Fruit fly (Drosophila melanogaster) whole organism, embryonic: ENCODE measurements around the gene nompC.

Source experiments
- ATbp ChIP-seq: fragments of 200-800 bp; sonication (Bioruptor generic); optimal IDR thresholded peaks from 2 replicates; lab custom pipeline; 2017; ENCODE audit warnings: missing biosample characterization, mild to moderate bottlenecking, missing genetic modification characterization, missing genetic modification reagents
- CG10267 ChIP-seq: fragments of 200-800 bp; sonication (Bioruptor generic); optimal IDR thresholded peaks from 2 replicates; lab custom pipeline; 2018; ENCODE audit warnings: missing biosample characterization, mild to moderate bottlenecking, missing genetic modification characterization, moderate library complexity
- CG10366 ChIP-seq: fragments of 200-800 bp; sonication (Bioruptor generic); IDR thresholded peaks from 2 replicates; pipeline ENCODE4 v1.3.6; 2022; ENCODE audit warnings: missing biosample characterization, missing genetic modification characterization
- CG13624 ChIP-seq: fragments of 200-800 bp; sonication (Bioruptor generic); optimal IDR thresholded peaks from 2 replicates; lab custom pipeline; 2016; ENCODE audit warnings: missing biosample characterization, missing genetic modification characterization
- CG14014 ChIP-seq: fragments of 200-800 bp; sonication (Bioruptor generic); IDR thresholded peaks from 2 replicates; pipeline ENCODE4 v1.3.6; 2022; ENCODE audit warnings: missing biosample characterization, missing genetic modification characterization
- CG15601 ChIP-seq: fragments of 200-800 bp; sonication (Bioruptor generic); optimal IDR thresholded peaks from 3 replicates; lab custom pipeline; 2019; ENCODE audit warnings: missing biosample characterization, mild to moderate bottlenecking, missing genetic modification characterization, moderate library complexity
- CG18011 ChIP-seq: fragments of 200-800 bp; sonication (Bioruptor generic); optimal IDR thresholded peaks from 2 replicates; lab custom pipeline; 2017; ENCODE audit warnings: missing biosample characterization, missing genetic modification characterization, mild to moderate bottlenecking, moderate library complexity, missing genotype
- CG2116 ChIP-seq: fragments of 200-800 bp; sonication (Bioruptor generic); optimal IDR thresholded peaks from 3 replicates; lab custom pipeline; 2018; ENCODE audit warnings: missing biosample characterization, mild to moderate bottlenecking, missing genetic modification characterization
- CG30431 ChIP-seq: fragments of 200-800 bp; sonication (Bioruptor generic); optimal IDR thresholded peaks from 2 replicates; lab custom pipeline; 2017; ENCODE audit warnings: missing biosample characterization, missing genetic modification characterization
- CG34224 ChIP-seq: fragments of 200-800 bp; sonication (Bioruptor generic); IDR thresholded peaks from 3 replicates; pipeline ENCODE4 v1.3.6; 2022; ENCODE audit warnings: missing biosample characterization, missing genetic modification characterization; ENCODE audit not compliant: partially characterized antibody
- CG34376 ChIP-seq: fragments of 200-800 bp; sonication (Bioruptor generic); optimal IDR thresholded peaks from 2 replicates; lab custom pipeline; 2018; ENCODE audit warnings: missing biosample characterization, mild to moderate bottlenecking, missing genetic modification characterization
- CG5953 ChIP-seq: fragments of 200-800 bp; sonication (Bioruptor generic); IDR thresholded peaks from 2 replicates; pipeline ENCODE4 v1.3.6; 2022; ENCODE audit warnings: missing biosample characterization, missing genetic modification characterization
- CG6175 ChIP-seq: fragments of 200-800 bp; sonication (Bioruptor generic); IDR thresholded peaks from 3 replicates; pipeline ENCODE4 v1.3.6; 2022; ENCODE audit warnings: missing biosample characterization, missing genetic modification characterization
- CG7786 ChIP-seq: fragments of 200-800 bp; sonication (Bioruptor generic); optimal IDR thresholded peaks from 2 replicates; lab custom pipeline; 2016; ENCODE audit warnings: missing biosample characterization, missing genetic modification characterization
- CG8478 ChIP-seq: fragments of >200 bp; optimal IDR thresholded peaks from 2 replicates; lab custom pipeline; 2018
- CG8944 ChIP-seq: fragments of 200-800 bp; sonication (Bioruptor generic); optimal IDR thresholded peaks from 3 replicates; lab custom pipeline; 2016; ENCODE audit warnings: missing biosample characterization, missing genetic modification characterization
- CG9609 ChIP-seq: fragments of 200-800 bp; sonication (Bioruptor generic); optimal IDR thresholded peaks from 3 replicates; lab custom pipeline; 2016; ENCODE audit warnings: missing biosample characterization, missing genetic modification characterization
- CG9876 ChIP-seq: fragments of 200-800 bp; sonication (Bioruptor generic); optimal IDR thresholded peaks from 2 replicates; lab custom pipeline; 2016; ENCODE audit warnings: missing biosample characterization, missing genetic modification characterization
- CG9932 ChIP-seq: fragments of 200-800 bp; sonication (Bioruptor generic); IDR thresholded peaks from 2 replicates; pipeline ENCODE4 v1.3.6; 2022; ENCODE audit warnings: missing biosample characterization, missing genetic modification characterization
- Chrac-16 ChIP-seq: fragments of 200-800 bp; sonication (Bioruptor generic); optimal IDR thresholded peaks from 3 replicates; lab custom pipeline; 2016; ENCODE audit warnings: missing biosample characterization, missing genetic modification characterization
- Doc3 ChIP-seq: fragments of 200-800 bp; sonication (Bioruptor generic); IDR thresholded peaks from 3 replicates; pipeline ENCODE4 v1.3.6; 2022; ENCODE audit warnings: missing biosample characterization, missing genetic modification characterization; ENCODE audit not compliant: partially characterized antibody
- Eip74EF ChIP-seq, 2 experiments: fragments of 200-800 bp in 1 of 2; fragments of >200 bp in 1 of 2; sonication (Bioruptor generic) in 1 of 2; optimal IDR thresholded peaks; 2 replicates each; lab custom pipeline; 2017 to 2019; ENCODE audit warnings: missing biosample characterization in 2 of 2, missing genetic modification characterization in 2 of 2, mild to moderate bottlenecking in 1 of 2, moderate library complexity in 1 of 2
- HLH54F ChIP-seq: fragments of 200-800 bp; sonication (Bioruptor generic); optimal IDR thresholded peaks from 3 replicates; lab custom pipeline; 2016; ENCODE audit warnings: missing biosample characterization, missing genetic modification characterization
- MTF-1 ChIP-seq: fragments of 200-800 bp; sonication (Bioruptor generic); optimal IDR thresholded peaks from 2 replicates; lab custom pipeline; 2018; ENCODE audit warnings: missing biosample characterization, mild to moderate bottlenecking, missing genetic modification characterization, borderline replicate concordance
- NK7.1 ChIP-seq: fragments of 200-800 bp; sonication (Bioruptor generic); optimal IDR thresholded peaks from 3 replicates; lab custom pipeline; 2016; ENCODE audit warnings: missing biosample characterization, missing genetic modification characterization
- Neu2 ChIP-seq: fragments of 200-800 bp; sonication (Bioruptor generic); optimal IDR thresholded peaks from 3 replicates; lab custom pipeline; 2016; ENCODE audit warnings: missing biosample characterization, missing genetic modification characterization, borderline replicate concordance
- Nf-YA ChIP-seq: fragments of 200-800 bp; sonication (Bioruptor generic); IDR thresholded peaks from 2 replicates; pipeline ENCODE4 v1.3.6; 2022; ENCODE audit warnings: missing biosample characterization, missing genetic modification characterization
- Poxn ChIP-seq: fragments of 200-800 bp; sonication (Bioruptor generic); IDR thresholded peaks from 2 replicates; pipeline ENCODE4 v1.3.6; 2022; ENCODE audit warnings: missing biosample characterization, missing genetic modification characterization
- Taf1 ChIP-seq: fragments of 200-800 bp; sonication (Bioruptor generic); IDR thresholded peaks from 2 replicates; pipeline ENCODE4 v1.3.6; 2022; ENCODE audit warnings: missing biosample characterization, missing genetic modification characterization
- bab2 ChIP-seq: fragments of 200-800 bp; sonication (Bioruptor generic); optimal IDR thresholded peaks from 2 replicates; lab custom pipeline; 2016; ENCODE audit warnings: missing biosample characterization, missing genetic modification characterization
- caup ChIP-seq: fragments of 200-800 bp; sonication (Bioruptor generic); optimal IDR thresholded peaks from 3 replicates; lab custom pipeline; 2017; ENCODE audit warnings: missing biosample characterization, mild to moderate bottlenecking, missing genetic modification characterization, moderate library complexity; ENCODE audit not compliant: severe bottlenecking
- crp ChIP-seq, 2 experiments: fragments of 200-800 bp; sonication (Bioruptor generic); optimal IDR thresholded peaks; 2 replicates in 1 of 2; 3 replicates in 1 of 2; lab custom pipeline; 2017; ENCODE audit warnings: missing biosample characterization in 2 of 2, missing genetic modification characterization in 2 of 2, mild to moderate bottlenecking in 1 of 2, moderate library complexity in 1 of 2
- cwo ChIP-seq: fragments of 200-800 bp; sonication (Bioruptor generic); optimal IDR thresholded peaks from 3 replicates; lab custom pipeline; 2017; ENCODE audit warnings: missing biosample characterization, missing genetic modification characterization, mild to moderate bottlenecking, moderate library complexity, missing genetic modification reagents
- ewg ChIP-seq: fragments of 200-800 bp; sonication (Bioruptor generic); optimal IDR thresholded peaks from 3 replicates; lab custom pipeline; 2017; ENCODE audit warnings: mild to moderate bottlenecking, missing biosample characterization, missing genetic modification reagents, missing genetic modification characterization
- fru ChIP-seq: fragments of >200 bp; optimal IDR thresholded peaks from 2 replicates; lab custom pipeline; 2017
- her ChIP-seq: fragments of 200-800 bp; sonication (Bioruptor generic); optimal IDR thresholded peaks from 2 replicates; lab custom pipeline; 2016; ENCODE audit warnings: missing biosample characterization, missing genetic modification characterization
- jing ChIP-seq: fragments of 200-800 bp; sonication (Bioruptor generic); optimal IDR thresholded peaks from 2 replicates; lab custom pipeline; 2018; ENCODE audit warnings: missing biosample characterization, mild to moderate bottlenecking, missing genetic modification characterization
- knrl ChIP-seq: fragments of 200-800 bp; sonication (Bioruptor generic); IDR thresholded peaks from 3 replicates; pipeline ENCODE4 v1.3.6; 2022; ENCODE audit warnings: missing biosample characterization, missing genetic modification characterization; ENCODE audit not compliant: partially characterized antibody
- lab ChIP-seq: fragments of 200-800 bp; sonication (Bioruptor generic); optimal IDR thresholded peaks from 3 replicates; lab custom pipeline; 2017; ENCODE audit warnings: missing biosample characterization, missing genetic modification characterization, mild to moderate bottlenecking, moderate library complexity, missing genetic modification reagents
- lilli ChIP-seq: fragments of 200-800 bp; sonication (Bioruptor generic); optimal IDR thresholded peaks from 3 replicates; lab custom pipeline; 2016; ENCODE audit warnings: missing biosample characterization, missing genetic modification characterization
- nerfin-1 ChIP-seq: fragments of 200-800 bp; sonication (Bioruptor generic); optimal IDR thresholded peaks from 3 replicates; lab custom pipeline; 2019; ENCODE audit warnings: missing biosample characterization, mild to moderate bottlenecking, missing genetic modification characterization, moderate library complexity
- oc ChIP-seq: fragments of 200-800 bp; sonication (Bioruptor generic); optimal IDR thresholded peaks from 2 replicates; lab custom pipeline; 2018; ENCODE audit warnings: missing biosample characterization, mild to moderate bottlenecking, missing genetic modification characterization, moderate library complexity
- pb ChIP-seq: fragments of 200-800 bp; sonication (Bioruptor generic); optimal IDR thresholded peaks from 3 replicates; lab custom pipeline; 2016; ENCODE audit warnings: missing biosample characterization, missing genetic modification characterization
- ranshi ChIP-seq: fragments of 200-800 bp; sonication (Bioruptor generic); IDR thresholded peaks from 2 replicates; pipeline ENCODE4 v1.3.6; 2022; ENCODE audit warnings: missing biosample characterization, missing genetic modification characterization
- sim ChIP-seq: fragments of 200-800 bp; sonication (Bioruptor generic); IDR thresholded peaks from 2 replicates; pipeline ENCODE4 v1.3.6; 2022; ENCODE audit warnings: missing biosample characterization, missing genetic modification characterization
- sna ChIP-seq: fragments of 200-800 bp; sonication (Bioruptor generic); IDR thresholded peaks from 2 replicates; pipeline ENCODE4 v1.3.6; 2022; ENCODE audit warnings: missing biosample characterization, missing genetic modification characterization; ENCODE audit not compliant: partially characterized antibody
- tap ChIP-seq: fragments of 200-800 bp; optimal IDR thresholded peaks from 3 replicates; lab custom pipeline; 2019; ENCODE audit warnings: missing biosample characterization, mild to moderate bottlenecking, missing genetic modification characterization, moderate library complexity
- tll ChIP-seq, 2 experiments: fragments of 200-800 bp in 1 of 2; fragments of >200 bp in 1 of 2; sonication (Bioruptor generic) in 1 of 2; optimal IDR thresholded peaks; 2 replicates each; lab custom pipeline; 2017 to 2019; ENCODE audit warnings: missing biosample characterization in 2 of 2, missing genetic modification characterization in 2 of 2, mild to moderate bottlenecking in 1 of 2, moderate library complexity in 1 of 2
- unpg ChIP-seq: fragments of 200-800 bp; sonication (Bioruptor generic); optimal IDR thresholded peaks from 3 replicates; lab custom pipeline; 2018; ENCODE audit warnings: missing biosample characterization, mild to moderate bottlenecking, missing genetic modification characterization, moderate library complexity
- usp ChIP-seq: fragments of >200 bp; optimal IDR thresholded peaks from 2 replicates; lab custom pipeline; 2017; ENCODE audit warnings: missing biosample characterization, missing genetic modification characterization
- wor ChIP-seq: fragments of 200-800 bp; sonication (Bioruptor generic); IDR thresholded peaks from 2 replicates; pipeline ENCODE4 v1.3.6; 2022; ENCODE audit warnings: missing biosample characterization, missing genetic modification characterization

nompC gene

DNA sequence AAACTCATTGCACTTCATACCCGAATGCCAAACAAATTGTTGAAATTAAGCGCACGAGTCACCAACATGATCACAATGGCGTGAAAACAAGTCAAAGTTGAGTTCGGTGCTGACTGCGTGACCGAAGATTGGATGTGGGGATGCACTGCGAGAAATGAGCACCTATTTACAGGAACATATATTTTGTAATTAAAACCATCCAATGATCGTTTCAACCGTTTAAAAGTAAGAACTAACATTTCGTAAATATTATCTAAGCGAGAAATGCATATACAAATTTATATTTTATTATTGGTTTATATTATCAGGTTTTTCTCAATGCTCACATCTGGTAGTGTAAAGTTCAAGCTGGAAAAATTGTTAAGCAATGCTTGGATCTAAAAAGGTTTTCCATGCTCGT lies 32.8 kb downstream of the nompC start (continued):
- no peak for TF ChIP-seq Eip74EF (GFP tag; optimal IDR thresholded peaks at IDR 0.05; lab: Kevin White, UChicago)
- no peak for TF ChIP-seq CG2116 (GFP tag; lab: Kevin White, UChicago)
- TF ChIP-seq CG34376 (GFP tag; lab: Kevin White, UChicago), result no peak
- no peak for TF ChIP-seq NK7.1
- TF ChIP-seq Chrac-16 (GFP tag; lab: Kevin White, UChicago), result no peak
- TF ChIP-seq sna (GFP tag; lab: Robert Waterston, UW), result no peak
- no peak for TF ChIP-seq her (GFP tag; lab: Kevin White, UChicago)
- TF ChIP-seq knrl (GFP tag; lab: Robert Waterston, UW), result no peak
- no peak for TF ChIP-seq CG6175 (GFP tag; lab: Robert Waterston, UW)
- no peak for TF ChIP-seq ewg (GFP tag; lab: Kevin White, UChicago)
- TF ChIP-seq bab2, result no peak
- no peak for TF ChIP-seq lilli (GFP tag; lab: Kevin White, UChicago)
- no peak for TF ChIP-seq ATbp (GFP tag; lab: Kevin White, UChicago)
- no peak for TF ChIP-seq MTF-1 (GFP tag; lab: Kevin White, UChicago)
- TF ChIP-seq caup (GFP tag; lab: Kevin White, UChicago), result no peak
- TF ChIP-seq nerfin-1 (tag; lab: Kevin White, UChicago), result no peak
- TF ChIP-seq CG34224 (GFP tag; lab: Robert Waterston, UW), result no peak
- TF ChIP-seq CG10366, result no peak
- no peak for TF ChIP-seq lab (GFP tag; lab: Kevin White, UChicago)
- no peak for TF ChIP-seq cwo (GFP tag; lab: Kevin White, UChicago)
- TF ChIP-seq sim, result no peak
- TF ChIP-seq fru (lab: Kevin White, UChicago), result no peak
- TF ChIP-seq CG8944 (GFP tag; lab: Kevin White, UChicago), result no peak
- no peak for TF ChIP-seq CG30431
- no peak for TF ChIP-seq jing (GFP tag; lab: Kevin White, UChicago)
- TF ChIP-seq oc (tag; lab: Kevin White, UChicago), result no peak
- no peak for TF ChIP-seq Taf1 (GFP tag; lab: Robert Waterston, UW)
- TF ChIP-seq Poxn (GFP tag; lab: Robert Waterston, UW), result no peak
- TF ChIP-seq CG18011 (GFP tag; lab: Kevin White, UChicago), result no peak
- TF ChIP-seq CG13624 (GFP tag; lab: Kevin White, UChicago), result no peak
- no peak for TF ChIP-seq usp (GFP tag; lab: Kevin White, UChicago)
- TF ChIP-seq Nf-YA (GFP tag; lab: Robert Waterston, UW), result no peak
- no peak for TF ChIP-seq CG8478 (lab: Kevin White, UChicago)
- peak; percentile 20 for TF ChIP-seq CG10267 (tag; lab: Kevin White, UChicago)
- TF ChIP-seq HLH54F, result no peak
- no peak for TF ChIP-seq CG9609 (GFP tag; lab: Kevin White, UChicago)
- TF ChIP-seq ranshi, result no peak
- no peak for TF ChIP-seq wor
- no peak for TF ChIP-seq tll (GFP tag; optimal IDR thresholded peaks at IDR 0.05; lab: Kevin White, UChicago)
- no peak for TF ChIP-seq tap
- no peak for TF ChIP-seq CG5953 (GFP tag; lab: Robert Waterston, UW)
- TF ChIP-seq CG9876 (GFP tag; lab: Kevin White, UChicago), result no peak
- TF ChIP-seq unpg (GFP tag; lab: Kevin White, UChicago), result peak; percentile 24
- TF ChIP-seq CG7786 (GFP tag; lab: Kevin White, UChicago), result no peak
- TF ChIP-seq Neu2, result no peak
- no peak for TF ChIP-seq CG9932 (GFP tag; lab: Robert Waterston, UW)
- no peak for TF ChIP-seq pb (GFP tag; lab: Kevin White, UChicago)
- no peak for TF ChIP-seq crp (GFP tag; optimal IDR thresholded peaks at IDR 0.05; lab: Kevin White, UChicago)
- TF ChIP-seq CG15601 (tag; lab: Kevin White, UChicago), result peak; percentile 3
- TF ChIP-seq Doc3 (GFP tag; lab: Robert Waterston, UW), result no peak
- no peak for TF ChIP-seq CG14014 (GFP tag; lab: Robert Waterston, UW)
